Fruit fly (Drosophila melanogaster) whole organism, embryonic: ENCODE measurements around the gene CG43218.

ENCODE experiments used
- Abd-B ChIP-seq: fragments of 200-800 bp; sonication (Bioruptor generic); optimal IDR thresholded peaks from 2 replicates; lab custom pipeline; 2018; ENCODE audit warnings: missing biosample characterization, mild to moderate bottlenecking, missing genetic modification characterization, moderate library complexity
- B-H2 ChIP-seq: fragments of 200-800 bp; sonication (Bioruptor generic); optimal IDR thresholded peaks from 2 replicates; lab custom pipeline; 2018; ENCODE audit warnings: missing biosample characterization, mild to moderate bottlenecking, missing genetic modification characterization
- CG10543 ChIP-seq: fragments of 200-800 bp; sonication (Bioruptor generic); optimal IDR thresholded peaks from 3 replicates; lab custom pipeline; 2017; ENCODE audit warnings: missing biosample characterization, mild to moderate bottlenecking, missing genetic modification characterization, moderate library complexity
- CG10979 ChIP-seq: fragments of 200-800 bp; sonication (Bioruptor generic); optimal IDR thresholded peaks from 2 replicates; lab custom pipeline; 2018; ENCODE audit warnings: missing biosample characterization, mild to moderate bottlenecking, missing genetic modification characterization, moderate library complexity
- CG11085 ChIP-seq: fragments of 200-800 bp; sonication (Bioruptor generic); IDR thresholded peaks from 2 replicates; pipeline ENCODE4 v1.3.6; 2022; ENCODE audit warnings: missing biosample characterization, missing genetic modification characterization
- CG11398 ChIP-seq: fragments of 200-800 bp; sonication (Bioruptor generic); optimal IDR thresholded peaks from 2 replicates; lab custom pipeline; 2016; ENCODE audit warnings: missing biosample characterization, missing genetic modification characterization
- CG11456 ChIP-seq: fragments of 200-800 bp; sonication (Bioruptor generic); IDR thresholded peaks from 3 replicates; pipeline ENCODE4 v1.3.6; 2022; ENCODE audit warnings: missing biosample characterization, missing genetic modification characterization
- CG11723 ChIP-seq: fragments of 200-800 bp; sonication (Bioruptor generic); optimal IDR thresholded peaks from 2 replicates; lab custom pipeline; 2017; ENCODE audit warnings: missing biosample characterization, mild to moderate bottlenecking, missing genetic modification characterization
- CG15479 ChIP-seq: fragments of 200-800 bp; sonication (Bioruptor generic); optimal IDR thresholded peaks from 3 replicates; lab custom pipeline; 2019; ENCODE audit warnings: missing biosample characterization, mild to moderate bottlenecking, missing genetic modification characterization, moderate library complexity
- CG17912 ChIP-seq: fragments of 200-800 bp; sonication (Bioruptor generic); optimal IDR thresholded peaks from 2 replicates; lab custom pipeline; 2018; ENCODE audit warnings: missing biosample characterization, mild to moderate bottlenecking, missing genetic modification characterization
- CG32772 ChIP-seq: fragments of 200-800 bp; sonication (Bioruptor generic); IDR thresholded peaks from 2 replicates; pipeline ENCODE4 v1.3.6; 2022; ENCODE audit warnings: missing biosample characterization, missing genetic modification characterization
- CG3281 ChIP-seq: fragments of 200-800 bp; sonication (Bioruptor generic); optimal IDR thresholded peaks from 3 replicates; lab custom pipeline; 2017; ENCODE audit warnings: missing biosample characterization, mild to moderate bottlenecking, missing genetic modification characterization
- CG34376 ChIP-seq: fragments of 200-800 bp; sonication (Bioruptor generic); optimal IDR thresholded peaks from 2 replicates; lab custom pipeline; 2018; ENCODE audit warnings: missing biosample characterization, mild to moderate bottlenecking, missing genetic modification characterization
- CG34422 ChIP-seq: fragments of 200-800 bp; sonication (Bioruptor generic); IDR thresholded peaks from 3 replicates; pipeline ENCODE4 v1.3.6; 2022; ENCODE audit warnings: missing biosample characterization, missing genetic modification characterization
- CG4282 ChIP-seq: fragments of 200-800 bp; sonication (Bioruptor generic); optimal IDR thresholded peaks from 2 replicates; lab custom pipeline; 2016; ENCODE audit warnings: missing biosample characterization, missing genetic modification characterization
- CG6254 ChIP-seq: fragments of 200-800 bp; sonication (Bioruptor generic); optimal IDR thresholded peaks from 3 replicates; lab custom pipeline; 2017; ENCODE audit warnings: mild to moderate bottlenecking, missing biosample characterization, missing genetic modification reagents, missing genetic modification characterization
- CG6272 ChIP-seq: fragments of 200-800 bp; sonication (Bioruptor generic); IDR thresholded peaks from 2 replicates; pipeline ENCODE4 v1.3.6; 2022; ENCODE audit warnings: missing biosample characterization, missing genetic modification characterization
- CG6765 ChIP-seq: fragments of 200-800 bp; sonication (Bioruptor generic); optimal IDR thresholded peaks from 3 replicates; lab custom pipeline; 2017; ENCODE audit warnings: missing biosample characterization, mild to moderate bottlenecking, missing genetic modification characterization
- CG7372 ChIP-seq: fragments of 200-800 bp; sonication (Bioruptor generic); IDR thresholded peaks from 2 replicates; pipeline ENCODE4 v1.3.6; 2022; ENCODE audit warnings: missing biosample characterization, missing genetic modification characterization
- CG8944 ChIP-seq: fragments of 200-800 bp; sonication (Bioruptor generic); optimal IDR thresholded peaks from 3 replicates; lab custom pipeline; 2016; ENCODE audit warnings: missing biosample characterization, missing genetic modification characterization
- Dll ChIP-seq: fragments of 200-800 bp; sonication (Bioruptor generic); IDR thresholded peaks from 4 replicates; pipeline ENCODE4 v1.3.6; 2022; ENCODE audit warnings: missing biosample characterization, missing genetic modification characterization; ENCODE audit not compliant: partially characterized antibody
- E2f2 ChIP-seq: fragments of 200-800 bp; sonication (Bioruptor generic); IDR thresholded peaks from 2 replicates; pipeline ENCODE4 v1.3.6; 2022; ENCODE audit warnings: missing biosample characterization, missing genetic modification characterization
- Eip74EF ChIP-seq, 2 experiments: fragments of 200-800 bp in 1 of 2; fragments of >200 bp in 1 of 2; sonication (Bioruptor generic) in 1 of 2; optimal IDR thresholded peaks; 2 replicates each; lab custom pipeline; 2017 to 2019; ENCODE audit warnings: missing biosample characterization in 2 of 2, missing genetic modification characterization in 2 of 2, mild to moderate bottlenecking in 1 of 2, moderate library complexity in 1 of 2
- Hr78 ChIP-seq, 2 experiments: fragments of 200-800 bp in 1 of 2; fragments of >200 bp in 1 of 2; sonication (Bioruptor generic) in 1 of 2; optimal IDR thresholded peaks; 2 replicates each; lab custom pipeline; 2017 to 2019; ENCODE audit warnings: missing biosample characterization in 2 of 2, missing genetic modification characterization in 2 of 2, mild to moderate bottlenecking in 1 of 2, moderate library complexity in 1 of 2
- Nf-YC ChIP-seq: fragments of 200-800 bp; optimal IDR thresholded peaks from 3 replicates; lab custom pipeline; 2019; ENCODE audit warnings: missing biosample characterization, mild to moderate bottlenecking, missing genetic modification characterization, moderate library complexity
- Six4 ChIP-seq: fragments of 200-800 bp; sonication (Bioruptor generic); optimal IDR thresholded peaks from 2 replicates; lab custom pipeline; 2016; ENCODE audit warnings: missing biosample characterization, missing genetic modification characterization
- Xbp1 ChIP-seq: fragments of 200-800 bp; sonication (Bioruptor generic); optimal IDR thresholded peaks from 3 replicates; lab custom pipeline; 2016; ENCODE audit warnings: missing biosample characterization, mild to moderate bottlenecking, missing genetic modification characterization
- aop ChIP-seq: fragments of 200-800 bp; sonication (Bioruptor generic); IDR thresholded peaks from 2 replicates; pipeline ENCODE4 v1.3.6; 2022; ENCODE audit warnings: missing biosample characterization, missing genetic modification characterization
- ato ChIP-seq: fragments of 200-800 bp; sonication (Bioruptor generic); IDR thresholded peaks from 2 replicates; pipeline ENCODE4 v1.3.6; 2022; ENCODE audit warnings: missing biosample characterization, missing genetic modification characterization; ENCODE audit not compliant: partially characterized antibody
- bbx ChIP-seq: fragments of 200-800 bp; sonication (Bioruptor generic); IDR thresholded peaks from 2 replicates; pipeline ENCODE4 v1.3.6; 2022; ENCODE audit warnings: missing biosample characterization, missing genetic modification characterization; ENCODE audit not compliant: partially characterized antibody
- bowl ChIP-seq: fragments of 200-800 bp; sonication (Bioruptor generic); IDR thresholded peaks from 2 replicates; pipeline ENCODE4 v1.3.6; 2022; ENCODE audit warnings: missing biosample characterization, missing genetic modification characterization
- emc ChIP-seq: fragments of 200-800 bp; sonication (Bioruptor generic); optimal IDR thresholded peaks from 2 replicates; lab custom pipeline; 2016; ENCODE audit warnings: missing biosample characterization, missing genetic modification characterization
- fd3F ChIP-seq: fragments of 200-800 bp; sonication (Bioruptor generic); optimal IDR thresholded peaks from 2 replicates; lab custom pipeline; 2018; ENCODE audit warnings: missing biosample characterization, mild to moderate bottlenecking, missing genetic modification characterization, moderate library complexity
- fd64A ChIP-seq: fragments of 200-800 bp; sonication (Bioruptor generic); optimal IDR thresholded peaks from 3 replicates; lab custom pipeline; 2018; ENCODE audit warnings: missing biosample characterization, mild to moderate bottlenecking, missing genetic modification characterization
- hkb ChIP-seq, 2 experiments: fragments of 200-800 bp in 1 of 2; fragments of >200 bp in 1 of 2; sonication (Bioruptor generic) in 1 of 2; IDR thresholded peaks in 1 of 2; optimal IDR thresholded peaks in 1 of 2; 2 replicates each; pipeline versions ENCODE4 v1.3.6 to Lab custom; 2017 to 2022; ENCODE audit warnings: missing biosample characterization in 1 of 2, missing genetic modification characterization in 1 of 2
- ken ChIP-seq: fragments of 200-800 bp; sonication (Bioruptor generic); IDR thresholded peaks from 3 replicates; pipeline ENCODE4 v1.3.6; 2022; ENCODE audit warnings: missing biosample characterization, missing genetic modification characterization
- lola ChIP-seq, 3 experiments: fragments of >200 bp in 2 of 3; fragments of 200-800 bp in 1 of 3; sonication (Bioruptor generic) in 1 of 3; optimal IDR thresholded peaks; 2 replicates each; lab custom pipeline; 2017 to 2019; ENCODE audit warnings: missing biosample characterization in 3 of 3, missing genetic modification characterization in 3 of 3, mild to moderate bottlenecking in 1 of 3, moderate library complexity in 1 of 3
- nom ChIP-seq: fragments of 200-800 bp; sonication (Bioruptor generic); optimal IDR thresholded peaks from 2 replicates; lab custom pipeline; 2017; ENCODE audit warnings: missing biosample characterization, missing genetic modification characterization, mild to moderate bottlenecking, moderate library complexity, missing genetic modification reagents
- oc ChIP-seq: fragments of 200-800 bp; sonication (Bioruptor generic); optimal IDR thresholded peaks from 2 replicates; lab custom pipeline; 2018; ENCODE audit warnings: missing biosample characterization, mild to moderate bottlenecking, missing genetic modification characterization, moderate library complexity
- org-1 ChIP-seq: fragments of 200-800 bp; sonication (Bioruptor generic); optimal IDR thresholded peaks from 2 replicates; lab custom pipeline; 2017; ENCODE audit warnings: missing biosample characterization, missing genetic modification characterization
- pfk ChIP-seq: fragments of 200-800 bp; sonication (Bioruptor generic); optimal IDR thresholded peaks from 2 replicates; lab custom pipeline; 2018; ENCODE audit warnings: missing biosample characterization, mild to moderate bottlenecking, missing genetic modification characterization, moderate library complexity
- pita ChIP-seq: fragments of 200-800 bp; sonication (Bioruptor generic); optimal IDR thresholded peaks from 2 replicates; lab custom pipeline; 2017; ENCODE audit warnings: missing biosample characterization, mild to moderate bottlenecking, missing genetic modification characterization
- prd ChIP-seq, 3 experiments: fragments of >200 bp in 2 of 3; fragments of 200-800 bp in 1 of 3; sonication (Bioruptor generic) in 1 of 3; optimal IDR thresholded peaks in 2 of 3; IDR thresholded peaks in 1 of 3; 2 replicates in 2 of 3; 3 replicates in 1 of 3; pipeline versions ENCODE4 v1.3.6 to Lab custom; 2017 to 2022; ENCODE audit warnings: missing biosample characterization in 1 of 3, missing genetic modification characterization in 1 of 3
- sd ChIP-seq: fragments of 200-800 bp; sonication (Bioruptor generic); optimal IDR thresholded peaks from 3 replicates; lab custom pipeline; 2018; ENCODE audit warnings: missing biosample characterization, mild to moderate bottlenecking, missing genetic modification characterization, moderate library complexity
- sisA ChIP-seq: fragments of 200-800 bp; sonication (Bioruptor generic); IDR thresholded peaks from 2 replicates; pipeline ENCODE4 v1.3.6; 2022; ENCODE audit warnings: missing biosample characterization, missing genetic modification characterization
- stc ChIP-seq: fragments of 200-800 bp; sonication (Bioruptor generic); IDR thresholded peaks from 2 replicates; pipeline ENCODE4 v1.3.6; 2022; ENCODE audit warnings: missing biosample characterization, missing genetic modification characterization
- tll ChIP-seq, 2 experiments: fragments of 200-800 bp in 1 of 2; fragments of >200 bp in 1 of 2; sonication (Bioruptor generic) in 1 of 2; optimal IDR thresholded peaks; 2 replicates each; lab custom pipeline; 2017 to 2019; ENCODE audit warnings: missing biosample characterization in 2 of 2, missing genetic modification characterization in 2 of 2, mild to moderate bottlenecking in 1 of 2, moderate library complexity in 1 of 2
- wor ChIP-seq: fragments of 200-800 bp; sonication (Bioruptor generic); IDR thresholded peaks from 2 replicates; pipeline ENCODE4 v1.3.6; 2022; ENCODE audit warnings: missing biosample characterization, missing genetic modification characterization

Gene CG43218

DNA sequence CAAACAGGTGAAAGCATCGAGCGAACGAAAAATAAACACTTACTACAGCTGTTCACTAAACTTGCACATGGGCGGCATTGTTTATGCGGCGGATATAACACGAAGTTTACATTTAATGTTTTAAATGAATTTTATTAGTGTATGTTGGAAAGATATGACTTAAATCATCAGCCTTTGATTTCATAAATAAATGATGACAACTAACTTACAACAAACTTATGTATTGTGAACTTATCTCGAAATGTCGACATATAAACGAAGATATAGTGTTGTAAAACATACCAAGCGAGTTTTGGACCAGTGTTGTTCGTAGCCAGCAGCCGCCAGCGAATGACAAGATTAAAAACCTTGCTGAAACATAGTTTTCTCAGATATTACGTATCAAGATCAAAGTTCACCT lies 46.6 kb downstream of the CG43218 start, which contains the start of the genes CG11309 and CG7632 (continued):
- TF ChIP-seq prd (optimal IDR thresholded peaks at IDR 0.05; lab: Kevin White, UChicago) (no peak), prd (GFP tag; IDR thresholded peaks at IDR 0.05; lab: Robert Waterston, UW) (peak; percentile 97), Hr78 (GFP tag; optimal IDR thresholded peaks at IDR 0.05; lab: Kevin White, UChicago) (peak in 1 of 2 experiments; percentile 98), ato (GFP tag; lab: Robert Waterston, UW) (no peak), lola (GFP tag; optimal IDR thresholded peaks at IDR 0.05; lab: Kevin White, UChicago) (peak in 1 of 3 experiments; percentile 100), CG34376 (GFP tag; lab: Kevin White, UChicago) (peak; percentile 100), stc (GFP tag; lab: Robert Waterston, UW) (peak; percentile 99), sisA (GFP tag; lab: Robert Waterston, UW) (peak; percentile 92), Nf-YC (peak; percentile 96), fd64A (GFP tag; lab: Kevin White, UChicago) (peak; percentile 99), CG3281 (GFP tag; lab: Kevin White, UChicago) (peak; percentile 100), B-H2 (GFP tag; lab: Kevin White, UChicago) (peak; percentile 100), Xbp1 (peak; percentile 99), Abd-B (GFP tag; lab: Kevin White, UChicago) (peak; percentile 96), CG15479 (GFP tag; lab: Kevin White, UChicago) (peak; percentile 81), pfk (peak; percentile 88), CG10543 (GFP tag; lab: Kevin White, UChicago) (peak; percentile 100), fd3F (GFP tag; lab: Kevin White, UChicago) (peak; percentile 98), nom (GFP tag; lab: Kevin White, UChicago) (peak; percentile 99), ken (GFP tag; lab: Robert Waterston, UW) (peak; percentile 97), CG8944 (GFP tag; lab: Kevin White, UChicago) (peak; percentile 96), E2f2 (peak; percentile 87), Dll (GFP tag; lab: Robert Waterston, UW) (peak; percentile 49; the same call in 1 of the 4 replicates), CG11085 (GFP tag; lab: Robert Waterston, UW) (peak; percentile 89), CG7372 (GFP tag; lab: Robert Waterston, UW) (peak; percentile 97), aop (GFP tag; lab: Robert Waterston, UW) (peak; percentile 92), CG4282 (GFP tag; lab: Kevin White, UChicago) (peak; percentile 96), org-1 (peak; percentile 99), wor (peak; percentile 93), CG11456 (peak; percentile 95), CG32772 (peak; percentile 93), Eip74EF (GFP tag; optimal IDR thresholded peaks at IDR 0.05; lab: Kevin White, UChicago) (peak in 1 of 2 experiments; percentile 100), bbx (peak; percentile 25; the same call in 1 of the 2 replicates), hkb (optimal IDR thresholded peaks at IDR 0.05; lab: Kevin White, UChicago) (peak; percentile 30), hkb (GFP tag; IDR thresholded peaks at IDR 0.05; lab: Robert Waterston, UW) (peak; percentile 100), oc (tag; lab: Kevin White, UChicago) (peak; percentile 99), CG6765 (GFP tag; lab: Kevin White, UChicago) (peak; percentile 99), CG6272 (peak; percentile 79), tll (GFP tag; optimal IDR thresholded peaks at IDR 0.05; lab: Kevin White, UChicago) (peak in 1 of 2 experiments; percentile 86), CG34422 (GFP tag; lab: Robert Waterston, UW) (peak; percentile 97), CG17912 (GFP tag; lab: Kevin White, UChicago) (peak; percentile 99), pita (GFP tag; lab: Kevin White, UChicago) (no peak), CG10979 (peak; percentile 100), emc (GFP tag; lab: Kevin White, UChicago) (peak; percentile 96), sd (tag; lab: Kevin White, UChicago) (peak; percentile 96), CG11398 (peak; percentile 98), bowl (peak; percentile 97), CG6254 (GFP tag; lab: Kevin White, UChicago) (peak; percentile 98), CG11723 (peak; percentile 99), Six4 (GFP tag; lab: Kevin White, UChicago) (peak; percentile 99)
